Worm (Caenorhabditis elegans): Measurements from ENCODE around the gene tbc-6.

tbc-6 gene

DNA sequence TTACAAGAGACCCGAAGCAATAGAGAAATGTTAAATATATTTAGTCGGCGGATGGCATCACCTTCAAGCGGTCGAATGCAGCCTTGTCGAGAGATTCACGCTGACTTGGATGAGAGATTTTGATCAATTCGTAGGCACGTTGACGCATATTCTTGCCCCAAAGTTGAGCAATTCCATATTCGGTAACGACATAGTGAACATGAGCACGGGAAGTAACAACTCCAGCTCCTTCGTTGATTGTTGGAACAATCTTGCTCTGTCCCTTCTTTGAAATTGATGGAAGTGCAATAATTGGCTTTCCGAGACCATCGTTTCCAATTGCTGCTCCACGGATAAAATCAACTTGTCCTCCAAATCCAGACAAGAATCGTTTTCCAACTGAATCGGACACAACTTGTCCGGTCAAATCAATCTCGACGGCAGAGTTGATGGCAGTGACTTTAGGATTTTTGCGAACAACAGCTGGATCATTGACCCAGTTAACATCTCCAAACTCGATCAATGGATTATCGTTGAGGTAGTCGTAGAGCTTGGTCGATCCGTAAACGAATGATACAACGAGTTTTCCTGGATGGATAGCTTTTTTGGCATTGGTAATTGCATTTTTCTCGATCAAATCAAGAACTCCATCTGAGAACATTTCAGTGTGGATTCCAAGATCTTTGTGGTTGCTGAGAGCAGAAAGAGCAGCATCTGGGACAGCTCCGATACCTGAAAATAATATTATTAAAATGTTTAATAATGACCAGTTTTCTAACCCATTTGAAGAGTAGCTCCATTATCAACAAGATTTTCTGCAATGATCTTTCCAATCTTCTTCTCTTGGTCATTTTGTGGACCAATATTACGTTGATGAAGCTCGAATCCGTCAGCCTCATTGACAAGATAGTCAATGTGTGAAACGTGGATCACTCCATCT lies 41.0 kb downstream of the tbc-6 start:
- TF ChIP-seq ztf-4 (tag; optimal IDR thresholded peaks at IDR 0.05): peak; percentile 39
- TF ChIP-seq nhr-85 (tag): peak; percentile 72
- peak; percentile 9 for TF ChIP-seq lir-3 (tag; optimal IDR thresholded peaks at IDR 0.05; ENCODE audit: poor library complexity)
- TF ChIP-seq skn-1 (tag; optimal IDR thresholded peaks at IDR 0.05): peak; percentile 8
- no peak for TF ChIP-seq unc-130 (tag; optimal IDR thresholded peaks at IDR 0.05)
- TF ChIP-seq efl-1 (optimal IDR thresholded peaks at IDR 0.05): no peak
- peak in 1 of 2 experiments; percentile 90 for TF ChIP-seq efl-1 (GFP tag; optimal IDR thresholded peaks at IDR 0.05 in 1 of 2)
- peak; percentile 23 for TF ChIP-seq tbx-2 (tag; optimal IDR thresholded peaks at IDR 0.05)
- peak; percentile 11 for TF ChIP-seq nhr-20 (tag; optimal IDR thresholded peaks at IDR 0.05)
- peak; percentile 17 for TF ChIP-seq lin-13 (GFP tag; optimal IDR thresholded peaks at IDR 0.05)
- no peak for TF ChIP-seq sox-4 (tag; optimal IDR thresholded peaks at IDR 0.05)
- TF ChIP-seq hpl-2 (GFP tag; optimal IDR thresholded peaks at IDR 0.05): peak; percentile 57
- TF ChIP-seq lin-35 (GFP tag; optimal IDR thresholded peaks at IDR 0.05): peak in 1 of 2 experiments; percentile 9
- no peak for TF ChIP-seq nhr-11 (tag; optimal IDR thresholded peaks at IDR 0.05)

DNA sequence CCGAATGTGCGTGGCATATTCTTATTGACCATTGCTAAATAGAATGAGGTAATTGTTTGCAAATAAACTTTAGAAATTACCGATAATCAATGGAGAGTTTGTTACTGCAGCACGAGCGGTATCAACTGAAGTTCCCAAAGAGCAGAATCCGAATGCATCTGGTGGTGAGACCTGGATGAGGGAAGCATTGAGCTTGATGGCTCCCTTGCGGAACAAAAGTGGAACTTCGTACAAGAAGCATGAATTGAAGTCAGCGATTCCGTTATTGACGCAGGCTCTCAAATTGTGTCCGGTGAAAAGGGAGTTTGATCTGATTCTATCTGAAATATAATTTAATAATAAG lies 41.6 kb downstream of the tbc-6 start:
- no peak for TF ChIP-seq egl-27 (tag; optimal IDR thresholded peaks at IDR 0.05)
- no peak for TF ChIP-seq nhr-28 (tag; optimal IDR thresholded peaks at IDR 0.05)
- TF ChIP-seq lin-14 (GFP tag; optimal IDR thresholded peaks at IDR 0.05): no peak
- TF ChIP-seq pqm-1 (tag; optimal IDR thresholded peaks at IDR 0.05): no peak
- TF ChIP-seq ztf-4 (tag; optimal IDR thresholded peaks at IDR 0.05): no peak
- TF ChIP-seq elt-3 (tag; optimal IDR thresholded peaks at IDR 0.05): no peak
- no peak for TF ChIP-seq lin-13 (GFP tag; optimal IDR thresholded peaks at IDR 0.05)
- no peak for TF ChIP-seq sptf-1 (tag; optimal IDR thresholded peaks at IDR 0.05)
- TF ChIP-seq lin-15B (tag; optimal IDR thresholded peaks at IDR 0.05): no peak
- no peak for TF ChIP-seq tbx-2 (tag; optimal IDR thresholded peaks at IDR 0.05)
- no peak for TF ChIP-seq lin-39 (tag; optimal IDR thresholded peaks at IDR 0.05)
- no peak for TF ChIP-seq lsy-2 (tag; optimal IDR thresholded peaks at IDR 0.05)
- TF ChIP-seq unc-98 (GFP tag; IDR thresholded peaks at IDR 0.05): no peak
- TF ChIP-seq vab-15 (tag; optimal IDR thresholded peaks at IDR 0.05): no peak
- TF ChIP-seq unc-62 (GFP tag; optimal IDR thresholded peaks at IDR 0.05): no peak
- TF ChIP-seq hlh-17 (GFP tag; optimal IDR thresholded peaks at IDR 0.05; ENCODE audit: borderline replicate concordance): no peak
- TF ChIP-seq nhr-47 (tag; optimal IDR thresholded peaks at IDR 0.05): peak; percentile 24
- TF ChIP-seq nhr-71 (tag; optimal IDR thresholded peaks at IDR 0.05): peak; percentile 36
- TF ChIP-seq zag-1 (tag; optimal IDR thresholded peaks at IDR 0.05): no peak
- peak; percentile 40 for TF ChIP-seq ama-1 (optimal IDR thresholded peaks at IDR 0.05)
- peak in 1 of 2 experiments; percentile 35 for TF ChIP-seq lin-35 (GFP tag; optimal IDR thresholded peaks at IDR 0.05)
- TF ChIP-seq lir-3 (tag; optimal IDR thresholded peaks at IDR 0.05; ENCODE audit: poor library complexity): no peak
- TF ChIP-seq zip-4 (GFP tag; optimal IDR thresholded peaks at IDR 0.05): peak; percentile 40
- no peak for TF ChIP-seq isw-1 (GFP tag; IDR thresholded peaks at IDR 0.05)
- TF ChIP-seq sox-4 (tag; optimal IDR thresholded peaks at IDR 0.05): no peak
- TF ChIP-seq hpl-2 (GFP tag; optimal IDR thresholded peaks at IDR 0.05): no peak
- TF ChIP-seq nhr-20 (tag; optimal IDR thresholded peaks at IDR 0.05): no peak
- no peak for TF ChIP-seq xbp-1 (tag; optimal IDR thresholded peaks at IDR 0.05)
- no peak for TF ChIP-seq ceh-90 (tag; optimal IDR thresholded peaks at IDR 0.05)
- no peak for TF ChIP-seq hlh-4 (tag; optimal IDR thresholded peaks at IDR 0.05)
- no peak for TF ChIP-seq ceh-8 (GFP tag; optimal IDR thresholded peaks at IDR 0.05)
- TF ChIP-seq F16B12.6 (tag; optimal IDR thresholded peaks at IDR 0.05): no peak

DNA sequence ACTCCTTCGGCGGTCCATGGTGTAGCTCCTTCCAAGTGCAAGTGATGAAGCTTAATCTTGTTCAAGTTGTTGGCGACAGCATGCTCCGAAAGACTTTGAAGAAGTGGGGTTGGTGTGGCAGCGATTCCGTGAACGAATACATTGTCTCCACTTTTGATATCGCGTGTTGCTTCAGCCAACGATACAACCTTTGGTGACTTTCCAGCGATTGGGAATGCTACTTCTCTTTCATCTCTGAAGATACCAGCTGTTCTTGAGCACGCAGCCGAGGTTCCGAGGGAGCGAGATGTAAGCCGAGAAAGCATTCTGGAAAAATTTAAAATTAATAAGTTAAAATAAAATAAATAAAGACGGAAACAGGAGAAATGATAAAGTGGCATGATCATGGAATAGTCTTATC lies 42.2 kb downstream of the tbc-6 start, which contains the start of gene acer-1:
TSS of gene acer-1 (minus strand) at position 306 of the 400 bp plus-strand sequence.
- TF ChIP-seq nhr-85 (tag) (peak; percentile 75), nhr-19 (GFP tag; conservative IDR thresholded peaks at IDR 0.05) (peak; percentile 12; the same call in 1 of the 2 replicates), efl-1 (optimal IDR thresholded peaks at IDR 0.05) (no peak), efl-1 (GFP tag; optimal IDR thresholded peaks at IDR 0.05 in 1 of 2) (peak in 1 of 2 experiments; percentile 59), ztf-4 (tag; optimal IDR thresholded peaks at IDR 0.05) (peak; percentile 46), nhr-71 (tag; optimal IDR thresholded peaks at IDR 0.05) (peak; percentile 33), dsc-1 (tag; optimal IDR thresholded peaks at IDR 0.05) (no peak), rnt-1 (tag; optimal IDR thresholded peaks at IDR 0.05) (peak; percentile 28), mep-1 (tag; optimal IDR thresholded peaks at IDR 0.05) (no peak), ceh-88 (GFP tag; IDR thresholded peaks at IDR 0.05) (0 out of 2 replicates have a peak, but pooled peaks have one; percentile 42), ama-1 (optimal IDR thresholded peaks at IDR 0.05) (peak; percentile 31)

All from whole organism, L1 larva.